Fruit fly (Drosophila melanogaster) S2 (cell line): ENCODE measurements around the gene Reps.

Experiments
- CG8478 ChIP-seq: fragments of >200 bp; optimal IDR thresholded peaks from 2 replicates; lab custom pipeline; 2018
- CTCF ChIP-seq, 2 experiments: fragments of >200 bp; optimal IDR thresholded peaks; 2 replicates each; lab custom pipeline; 2018

DNA sequence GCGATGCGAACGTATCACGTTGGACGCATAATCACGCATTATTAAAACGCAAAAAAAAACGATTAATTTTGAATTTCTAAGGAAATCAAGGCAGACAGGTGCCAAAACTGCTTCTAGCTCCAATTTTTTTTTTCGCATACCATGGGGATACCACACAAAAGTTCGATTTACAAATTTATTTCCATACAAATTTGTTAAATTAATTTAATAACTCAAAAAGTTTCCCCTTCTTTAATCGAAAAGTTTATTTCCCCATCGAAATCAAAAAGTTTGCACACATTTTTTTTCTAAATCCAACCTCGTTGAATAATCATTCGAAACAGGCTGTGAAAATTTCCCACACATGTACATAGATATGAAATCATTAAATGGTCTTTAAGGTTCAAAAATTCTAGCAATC is 38.9 kb upstream of the Reps start, which contains the start of gene CG31867:
- TF ChIP-seq CG8478 (lab: Kevin White, UChicago) (no peak), CTCF (optimal IDR thresholded peaks at IDR 0.05; lab: Kevin White, UChicago) (no peak)
